Worm (Caenorhabditis elegans) whole organism, midembryonic: ENCODE results near the gene C07A4.3.

Source experiments
- T22C8.4 ChIP-seq: fragments of 200-800 bp; sonication (Bioruptor generic); IDR thresholded peaks from 2 replicates; pipeline ENCODE4 v1.3.6; 2022; ENCODE audit warnings: missing genetic modification characterization, missing compliant biosample characterization
- cog-1 ChIP-seq: sonication (generic microtip); optimal IDR thresholded peaks from 2 replicates; lab custom pipeline; 2016; ENCODE audit warnings: missing genetic modification characterization, missing compliant biosample characterization
- flt-1 ChIP-seq: fragments of 200-800 bp; sonication (Bioruptor generic); IDR thresholded peaks from 2 replicates; pipeline ENCODE4 v1.3.6; 2022; ENCODE audit warnings: missing genetic modification characterization, missing compliant biosample characterization
- klf-2 ChIP-seq: fragments of 200-800 bp; sonication (Bioruptor generic); conservative IDR thresholded peaks from 2 replicates; pipeline ENCODE4 v1.3.6; 2022; ENCODE audit warnings: missing genetic modification reagents, missing genetic modification characterization, missing compliant biosample characterization
- med-1 ChIP-seq: sonication (generic microtip); optimal IDR thresholded peaks from 2 replicates; lab custom pipeline; 2017; ENCODE audit warnings: missing genetic modification characterization, mild to moderate bottlenecking, missing compliant biosample characterization, antibody characterized with exemption, missing genetic modification reagents; ENCODE audit not compliant: insufficient read depth
- ref-1 ChIP-seq: fragments of 200-800 bp; sonication (Bioruptor generic); conservative IDR thresholded peaks from 2 replicates; pipeline ENCODE4 v1.3.6; 2022; ENCODE audit warnings: missing genetic modification reagents, missing genetic modification characterization, missing compliant biosample characterization
- tab-1 ChIP-seq: fragments of 200-800 bp; sonication (Bioruptor generic); IDR thresholded peaks from 2 replicates; pipeline ENCODE4 v1.3.6; 2022; ENCODE audit warnings: missing genetic modification characterization, missing compliant biosample characterization
- ztf-23 ChIP-seq: fragments of 200-800 bp; sonication (Bioruptor generic); IDR thresholded peaks from 2 replicates; pipeline ENCODE4 v1.3.6; 2022; ENCODE audit warnings: missing genetic modification reagents, missing genetic modification characterization, missing compliant biosample characterization
- ztf-29 ChIP-seq: fragments of 200-800 bp; sonication (Bioruptor generic); IDR thresholded peaks from 2 replicates; pipeline ENCODE4 v1.3.6; 2022; ENCODE audit warnings: missing genetic modification reagents, missing genetic modification characterization, missing compliant biosample characterization

C07A4.3 gene

DNA sequence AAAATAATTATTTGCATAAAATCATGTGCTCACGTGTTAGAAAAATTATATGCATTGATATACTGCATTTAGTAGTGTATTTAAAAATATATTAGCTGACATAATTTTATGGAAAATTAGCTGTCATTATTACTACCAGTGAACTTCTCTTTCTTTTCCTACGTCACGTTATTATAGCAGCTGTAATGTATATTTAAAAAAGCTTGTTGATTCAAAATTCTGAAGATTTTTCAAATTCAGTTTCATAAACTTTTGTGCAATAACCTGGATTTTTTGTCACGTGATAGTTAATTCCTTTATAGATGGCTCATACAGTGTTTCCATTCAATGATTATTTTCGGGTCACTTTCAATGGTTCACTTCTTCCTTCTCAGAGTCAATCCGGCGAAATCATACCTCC lies 37.7 kb downstream of the C07A4.3 start, which contains the start of gene F44A6.3:
TSS of gene F44A6.3 (plus strand) at position 301 of the 400 bp plus-strand sequence.
- TF ChIP-seq ztf-29 (GFP tag; lab: Robert Waterston, UW): no peak
- no peak for TF ChIP-seq ztf-23 (GFP tag; lab: Robert Waterston, UW)
- TF ChIP-seq med-1 (GFP tag; lab: Kevin White, UChicago): no peak
- no peak for TF ChIP-seq flt-1 (GFP tag; lab: Robert Waterston, UW)
- TF ChIP-seq ref-1 (GFP tag; lab: Robert Waterston, UW): no peak
- TF ChIP-seq klf-2 (GFP tag; lab: Robert Waterston, UW): no peak
- no peak for TF ChIP-seq T22C8.4 (GFP tag; lab: Robert Waterston, UW)
- TF ChIP-seq cog-1 (tag; lab: Kevin White, UChicago): no peak
- no peak for TF ChIP-seq tab-1 (GFP tag; lab: Robert Waterston, UW)

DNA sequence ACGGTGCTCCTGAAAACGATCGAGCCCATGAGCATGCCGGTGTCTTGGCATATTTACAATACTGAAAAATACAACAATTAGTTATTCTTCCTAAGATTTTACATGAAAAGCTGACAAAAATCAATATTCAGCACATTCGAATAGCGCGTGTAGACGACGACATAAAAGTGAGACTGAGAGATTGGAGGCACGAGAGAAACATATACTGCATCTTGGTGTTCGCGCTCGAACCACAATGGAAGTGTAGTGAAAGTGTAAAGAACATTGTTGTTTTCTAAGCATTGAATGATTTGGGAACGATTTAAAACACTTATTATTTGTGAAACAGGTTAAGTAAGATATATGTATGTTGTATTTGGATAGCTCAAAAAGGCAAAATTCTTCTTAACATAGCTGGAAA lies 40.6 kb downstream of the C07A4.3 start, which contains the start of gene F44A6.4:
TSS of gene F44A6.4 (minus strand) at position 67 of the 400 bp plus-strand sequence.
- TF ChIP-seq T22C8.4 (GFP tag; lab: Robert Waterston, UW) (0 out of 2 replicates have a peak, but pooled peaks have one; percentile 37), ztf-29 (GFP tag; lab: Robert Waterston, UW) (no peak), tab-1 (GFP tag; lab: Robert Waterston, UW) (no peak), ref-1 (GFP tag; lab: Robert Waterston, UW) (no peak), flt-1 (GFP tag; lab: Robert Waterston, UW) (no peak), cog-1 (tag; lab: Kevin White, UChicago) (no peak), med-1 (GFP tag; lab: Kevin White, UChicago) (no peak), ztf-23 (GFP tag; lab: Robert Waterston, UW) (no peak)

DNA sequence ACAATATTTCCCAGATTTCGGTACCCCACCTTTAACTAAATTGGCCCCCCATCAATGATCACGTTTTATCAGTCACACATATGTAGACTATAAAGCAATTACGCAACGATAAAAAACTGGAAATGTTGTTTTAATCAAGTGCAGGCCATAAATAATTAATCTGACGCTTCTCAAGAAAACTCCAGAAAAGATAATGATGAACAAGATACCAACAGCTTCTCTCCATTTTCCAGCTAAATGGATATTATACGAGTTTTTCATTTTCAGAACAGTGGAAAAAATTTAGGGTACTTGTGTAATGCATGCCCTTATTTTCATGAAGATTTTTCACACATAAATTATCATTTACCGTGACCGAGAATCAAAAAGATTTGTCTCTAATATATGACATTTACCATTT lies 41.6 kb downstream of the C07A4.3 start:
- TF ChIP-seq cog-1 (tag; lab: Kevin White, UChicago) (no peak), ref-1 (GFP tag; lab: Robert Waterston, UW) (no peak)

DNA sequence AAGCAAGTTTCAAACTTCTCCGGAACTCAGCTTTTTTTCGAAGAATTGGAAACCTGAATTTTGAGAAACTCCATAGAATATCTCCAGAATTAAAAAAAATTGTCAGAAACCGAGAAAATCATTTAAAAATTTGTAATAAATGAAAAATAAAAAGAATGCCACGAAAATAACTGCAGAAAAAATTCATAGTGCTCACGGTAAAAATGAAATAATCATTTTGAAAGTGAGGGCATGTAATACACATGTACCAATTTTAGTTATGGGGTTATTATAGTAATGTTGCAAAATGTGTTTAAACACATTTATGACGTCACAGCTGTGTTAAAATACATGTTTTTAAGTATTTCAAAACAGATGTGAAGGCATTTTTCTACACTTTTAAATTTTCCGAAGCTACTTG lies 42.1 kb downstream of the C07A4.3 start:
- TF ChIP-seq flt-1 (GFP tag; lab: Robert Waterston, UW) (no peak), tab-1 (GFP tag; lab: Robert Waterston, UW) (no peak), klf-2 (GFP tag; lab: Robert Waterston, UW) (no peak), cog-1 (tag; lab: Kevin White, UChicago) (no peak), ztf-29 (GFP tag; lab: Robert Waterston, UW) (no peak), T22C8.4 (GFP tag; lab: Robert Waterston, UW) (no peak), ztf-23 (GFP tag; lab: Robert Waterston, UW) (no peak), ref-1 (GFP tag; lab: Robert Waterston, UW) (no peak), med-1 (GFP tag; lab: Kevin White, UChicago) (no peak)

DNA sequence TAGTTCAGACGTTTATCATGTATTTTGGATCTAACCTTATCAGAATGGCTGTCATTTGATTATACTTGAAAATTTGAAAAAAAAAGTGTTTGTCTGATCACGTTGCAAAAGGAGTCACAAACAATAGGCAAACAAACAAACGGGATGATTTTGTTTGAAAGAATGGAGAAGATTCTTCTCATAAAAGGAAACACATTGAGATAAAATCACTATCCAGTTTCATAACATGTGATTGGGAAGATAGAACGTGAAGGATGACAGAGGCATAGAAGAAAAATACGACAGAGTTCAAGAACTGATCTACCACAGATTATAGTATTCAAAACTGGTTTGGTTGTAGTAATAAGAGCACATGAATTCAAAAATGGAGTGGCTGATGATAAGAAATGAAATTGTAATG lies 44.0 kb downstream of the C07A4.3 start, which contains the start of gene F44A6.5:
TSS of gene F44A6.5 (minus strand) at position 151 of the 400 bp plus-strand sequence.
- TF ChIP-seq ref-1 (GFP tag; lab: Robert Waterston, UW) (no peak), cog-1 (tag; lab: Kevin White, UChicago) (no peak), ztf-29 (GFP tag; lab: Robert Waterston, UW) (no peak), tab-1 (GFP tag; lab: Robert Waterston, UW) (no peak)

DNA sequence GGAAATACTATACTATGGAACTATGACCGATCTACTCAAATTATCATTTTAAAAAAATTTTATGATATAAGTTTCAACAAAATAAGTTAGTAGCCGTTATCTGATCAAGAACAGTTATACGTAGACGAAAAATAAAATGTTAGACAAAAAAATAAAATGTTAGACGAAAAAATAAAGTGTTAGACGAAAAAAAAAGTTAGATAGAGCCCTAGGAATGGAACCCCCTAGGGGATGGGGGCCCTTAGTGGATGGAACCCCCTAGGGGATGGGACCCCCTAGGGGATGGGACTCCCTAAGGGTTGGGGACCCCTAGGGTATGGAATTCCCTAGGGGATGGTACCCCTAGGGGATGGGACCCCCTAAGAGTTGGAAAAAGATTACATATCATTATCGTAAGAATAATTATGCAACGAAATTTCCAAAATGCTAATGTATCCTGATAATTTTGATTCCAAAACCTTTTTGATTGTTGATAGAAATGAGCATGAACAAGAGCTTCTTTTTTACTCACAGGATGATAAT lies 44.5 kb downstream of the C07A4.3 start:
- TF ChIP-seq ztf-23 (GFP tag; lab: Robert Waterston, UW): no peak
- TF ChIP-seq flt-1 (GFP tag; lab: Robert Waterston, UW): no peak
